Worm (Caenorhabditis elegans) whole organism, late embryonic: ENCODE results near the gene F16G10.14.

Experiments
- ceh-6 ChIP-seq: fragments of 200-800 bp; sonication (Bioruptor generic); optimal IDR thresholded peaks from 2 replicates; lab custom pipeline; 2018; ENCODE audit warnings: mild to moderate bottlenecking, missing genetic modification characterization, missing compliant biosample characterization
- ttx-3 ChIP-seq: sonication (generic microtip); optimal IDR thresholded peaks from 2 replicates; lab custom pipeline; 2016; ENCODE audit warnings: missing genetic modification reagents, missing genetic modification characterization, missing compliant biosample characterization

- TF ChIP-seq ceh-6 = no peak
- no peak for TF ChIP-seq ttx-3 (tag; lab: Kevin White, UChicago)
Measured at ce11 chrII:2446727-2447126, 47.9 kb upstream of the F16G10.14 start.
